Fruit fly (Drosophila melanogaster): ENCODE results near the gene Ir68a.

Gene Ir68a

DNA sequence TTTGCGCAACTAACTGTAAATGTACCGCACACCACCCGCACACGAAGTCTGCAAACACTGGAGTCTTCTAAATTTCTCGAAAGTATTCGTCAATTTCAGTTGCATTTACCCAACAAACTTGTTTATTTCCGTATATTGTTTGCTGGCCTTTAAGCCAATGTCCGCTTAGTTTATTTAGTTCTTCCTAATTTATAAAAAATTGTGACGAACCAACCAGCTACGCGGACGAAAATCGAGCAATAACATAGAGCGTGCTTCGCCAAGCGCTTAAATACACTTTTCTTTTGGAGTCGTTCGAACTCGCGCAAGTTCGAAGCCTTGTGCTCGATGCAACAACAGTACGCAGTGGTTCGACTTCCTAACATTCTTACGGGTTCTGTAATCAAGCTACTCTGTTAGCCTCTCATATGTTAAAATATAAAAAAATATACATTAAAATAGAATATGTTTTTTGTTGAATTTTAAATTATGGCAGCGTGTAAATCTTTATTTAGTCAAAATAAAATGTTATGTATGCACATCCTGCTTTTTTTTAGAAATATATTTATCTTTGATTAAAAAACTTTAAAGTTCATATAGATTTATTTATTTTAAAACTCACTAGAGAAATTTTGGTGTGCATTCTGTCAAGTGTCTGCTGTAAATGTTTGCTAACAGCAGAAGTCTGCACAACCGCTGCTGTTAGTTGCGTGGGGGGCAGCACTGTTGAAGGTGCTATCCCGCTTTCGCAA lies 38.6 kb downstream of the Ir68a start, which contains the start of gene GlcAT-P (continued):
- no peak for TF ChIP-seq NK7.1 (GFP tag; optimal IDR thresholded peaks at IDR 0.05)
- no peak for TF ChIP-seq Taf1 (GFP tag; IDR thresholded peaks at IDR 0.05)
- TF ChIP-seq HmgD (GFP tag; optimal IDR thresholded peaks at IDR 0.05): no peak
- peak; percentile 64 for TF ChIP-seq CG10147 (GFP tag; optimal IDR thresholded peaks at IDR 0.05)
- no peak for TF ChIP-seq CG3065 (GFP tag; optimal IDR thresholded peaks at IDR 0.05)
- peak; percentile 19; the same call in 1 of the 2 replicates for TF ChIP-seq wor (GFP tag; IDR thresholded peaks at IDR 0.05)
- no peak for TF ChIP-seq Neu2 (GFP tag; optimal IDR thresholded peaks at IDR 0.05; ENCODE audit: borderline replicate concordance)
- TF ChIP-seq CG8281 (tag; optimal IDR thresholded peaks at IDR 0.05): peak; percentile 7
- TF ChIP-seq CG18599 (GFP tag; optimal IDR thresholded peaks at IDR 0.05): peak; percentile 89
- TF ChIP-seq CG17912 (GFP tag; optimal IDR thresholded peaks at IDR 0.05): no peak
- TF ChIP-seq sens-2 (GFP tag; IDR thresholded peaks at IDR 0.05): no peak
- no peak for TF ChIP-seq ewg (GFP tag; optimal IDR thresholded peaks at IDR 0.05)
- peak; percentile 18 for TF ChIP-seq CG18476 (GFP tag; optimal IDR thresholded peaks at IDR 0.05)
- no peak for TF ChIP-seq gcm2 (GFP tag; optimal IDR thresholded peaks at IDR 0.05)
- TF ChIP-seq Pdp1 (GFP tag; optimal IDR thresholded peaks at IDR 0.05): no peak
- TF ChIP-seq trh (GFP tag; optimal IDR thresholded peaks at IDR 0.05): peak; percentile 40
- TF ChIP-seq tap (tag; optimal IDR thresholded peaks at IDR 0.05): peak; percentile 63
- no peak for TF ChIP-seq CG9797 (GFP tag; optimal IDR thresholded peaks at IDR 0.05)
- peak; percentile 66 for TF ChIP-seq stc (GFP tag; IDR thresholded peaks at IDR 0.05)
- peak; percentile 76 for TF ChIP-seq Hmr (GFP tag; optimal IDR thresholded peaks at IDR 0.05)
- TF ChIP-seq Med (GFP tag): peak; percentile 50
- peak; percentile 64 for TF ChIP-seq CG13775 (GFP tag; optimal IDR thresholded peaks at IDR 0.05)
- TF ChIP-seq CG7357 (GFP tag; IDR thresholded peaks at IDR 0.05): no peak
- no peak for TF ChIP-seq Side (GFP tag; optimal IDR thresholded peaks at IDR 0.05)
- TF ChIP-seq bigmax (GFP tag; optimal IDR thresholded peaks at IDR 0.05): no peak
- TF ChIP-seq B-H2 (GFP tag; optimal IDR thresholded peaks at IDR 0.05): peak; percentile 46
- no peak for TF ChIP-seq Vsx1 (GFP tag; optimal IDR thresholded peaks at IDR 0.05)
- peak; percentile 54 for TF ChIP-seq Adf1 (GFP tag; IDR thresholded peaks at IDR 0.05)
- no peak for TF ChIP-seq Dref (GFP tag; IDR thresholded peaks at IDR 0.05)
- TF ChIP-seq otp (GFP tag; IDR thresholded peaks at IDR 0.05): no peak
- TF ChIP-seq MESR4 (GFP tag; optimal IDR thresholded peaks at IDR 0.05): no peak
- peak; percentile 75; the same call in 1 of the 2 replicates for TF ChIP-seq CG32532 (GFP tag; IDR thresholded peaks at IDR 0.05)
- TF ChIP-seq HHEX (GFP tag; optimal IDR thresholded peaks at IDR 0.05): no peak
- peak; percentile 44 for TF ChIP-seq CG12155 (GFP tag; optimal IDR thresholded peaks at IDR 0.05)
- peak; percentile 39 for TF ChIP-seq CG30020 (tag; optimal IDR thresholded peaks at IDR 0.05)
- TF ChIP-seq crc (GFP tag; optimal IDR thresholded peaks at IDR 0.05): no peak
- no peak for TF ChIP-seq CG18764 (GFP tag; optimal IDR thresholded peaks at IDR 0.05)
- TF ChIP-seq gem (tag; optimal IDR thresholded peaks at IDR 0.05): peak; percentile 91
- TF ChIP-seq Camta (GFP tag; optimal IDR thresholded peaks at IDR 0.05): peak; percentile 11
- TF ChIP-seq br (optimal IDR thresholded peaks at IDR 0.05): no peak
- TF ChIP-seq CG33557 (GFP tag; optimal IDR thresholded peaks at IDR 0.05): peak; percentile 33
- TF ChIP-seq ATbp (GFP tag; optimal IDR thresholded peaks at IDR 0.05): peak; percentile 31
- TF ChIP-seq CG15514 (GFP tag; optimal IDR thresholded peaks at IDR 0.05): peak; percentile 12
- no peak for TF ChIP-seq HLHmδ (GFP tag; optimal IDR thresholded peaks at IDR 0.05)
- TF ChIP-seq eyg (GFP tag; optimal IDR thresholded peaks at IDR 0.05): no peak
- peak; percentile 68 for TF ChIP-seq CG3847 (GFP tag; IDR thresholded peaks at IDR 0.05)
- TF ChIP-seq CG11695 (GFP tag; IDR thresholded peaks at IDR 0.05): peak; percentile 80
- peak; percentile 61; the same call in 1 of the 2 replicates for TF ChIP-seq klu (GFP tag; IDR thresholded peaks at IDR 0.05)
- no peak for TF ChIP-seq schlank (tag; optimal IDR thresholded peaks at IDR 0.05)
- peak; percentile 48 for TF ChIP-seq twi (tag; optimal IDR thresholded peaks at IDR 0.05)

Measured in whole organism, embryonic.